Worm (Caenorhabditis elegans) whole organism, mixed stage, embryonic: ENCODE data around the gene T06D4.6.

Source experiments
- blmp-1 ChIP-seq: fragments of 150-350 bp; optimal IDR thresholded peaks from 2 replicates; lab custom pipeline; 2014; ENCODE audit warnings: missing biosample characterization, missing genetic modification characterization
- ceh-43 ChIP-seq: fragments of 200-800 bp; sonication (Bioruptor generic); optimal IDR thresholded peaks from 2 replicates; lab custom pipeline; 2018; ENCODE audit warnings: mild to moderate bottlenecking, missing genetic modification characterization, moderate library complexity, missing compliant biosample characterization
- drap-1 ChIP-seq: fragments of 200-800 bp; sonication (Bioruptor generic); optimal IDR thresholded peaks from 3 replicates; lab custom pipeline; 2018; ENCODE audit warnings: mild to moderate bottlenecking, missing genetic modification characterization, missing compliant biosample characterization
- elt-3 ChIP-seq: fragments of 150-350 bp; optimal IDR thresholded peaks from 2 replicates; lab custom pipeline; 2014; ENCODE audit warnings: missing biosample characterization, missing genetic modification characterization
- lsy-2 ChIP-seq: fragments of 150-350 bp; optimal IDR thresholded peaks from 2 replicates; lab custom pipeline; 2014; ENCODE audit warnings: missing biosample characterization, missing genetic modification characterization
- mep-1 ChIP-seq: fragments of 150-350 bp; optimal IDR thresholded peaks from 2 replicates; lab custom pipeline; 2017; ENCODE audit warnings: missing biosample characterization, missing genetic modification reagents, missing genetic modification characterization, inconsistent platforms
- nhr-12 ChIP-seq: fragments of 150-350 bp; optimal IDR thresholded peaks from 2 replicates; lab custom pipeline; 2014; ENCODE audit warnings: missing biosample characterization, missing genetic modification characterization
- nhr-237 ChIP-seq: fragments of 150-350 bp; optimal IDR thresholded peaks from 2 replicates; lab custom pipeline; 2014; ENCODE audit warnings: missing biosample characterization, missing genetic modification characterization
- nhr-28 ChIP-seq: fragments of 150-350 bp; optimal IDR thresholded peaks from 2 replicates; lab custom pipeline; 2014; ENCODE audit warnings: missing biosample characterization, missing genetic modification characterization
- nhr-76 ChIP-seq: sonication (generic microtip); optimal IDR thresholded peaks from 2 replicates; lab custom pipeline; 2017; ENCODE audit warnings: missing biosample characterization, missing genetic modification characterization
- snpc-4 ChIP-seq: fragments of 150-350 bp; optimal IDR thresholded peaks from 2 replicates; lab custom pipeline; 2014; ENCODE audit warnings: missing biosample characterization, missing genetic modification characterization
- unc-62 ChIP-seq: fragments of 150-350 bp; optimal IDR thresholded peaks from 2 replicates; lab custom pipeline; 2014; ENCODE audit warnings: missing biosample characterization, missing genetic modification reagents, missing genetic modification characterization

ce11 chrII:3381510-3381909, 5.9 kb downstream of the T06D4.6 start, which contains the start of gene T06D4.1:
- TF ChIP-seq elt-3 (tag; lab: Kevin White, UChicago) (no peak), lsy-2 (tag; lab: Kevin White, UChicago) (no peak), nhr-237 (tag; lab: Kevin White, UChicago) (no peak), nhr-76 (tag; lab: Kevin White, UChicago) (no peak), snpc-4 (tag; lab: Kevin White, UChicago) (no peak), blmp-1 (tag; lab: Kevin White, UChicago) (no peak), ceh-43 (no peak), nhr-28 (tag; lab: Kevin White, UChicago) (no peak), unc-62 (GFP tag; lab: Kevin White, UChicago) (no peak), mep-1 (no peak), nhr-12 (tag; lab: Kevin White, UChicago) (no peak), drap-1 (GFP tag; lab: Kevin White, UChicago) (no peak)
